Worm (Caenorhabditis elegans): ENCODE measurements around the gene gcy-19.

ce11 chrII:3249406-3249805 lies 9.7 kb downstream of the gcy-19 start, which contains the start of gene clec-124:
- TF ChIP-seq klf-2 (GFP tag; conservative IDR thresholded peaks at IDR 0.05) = no peak
- no peak for TF ChIP-seq ztf-29 (GFP tag; IDR thresholded peaks at IDR 0.05)
- no peak for TF ChIP-seq T22C8.4 (GFP tag; IDR thresholded peaks at IDR 0.05)
- TF ChIP-seq ref-1 (GFP tag; conservative IDR thresholded peaks at IDR 0.05) = no peak

Measured in whole organism, midembryonic.